Worm (Caenorhabditis elegans) whole organism, L2 larva: ENCODE results near the gene T01B10.5.

Source experiments
- ama-1 ChIP-seq: fragments of 150-350 bp; optimal IDR thresholded peaks from 2 replicates; lab custom pipeline; 2018; ENCODE audit warnings: inconsistent platforms
- lin-13 ChIP-seq: fragments of 150-350 bp; optimal IDR thresholded peaks from 2 replicates; lab custom pipeline; 2014; ENCODE audit warnings: missing biosample characterization, missing genetic modification reagents, missing genetic modification characterization
- mab-5 ChIP-seq: fragments of 150-350 bp; optimal IDR thresholded peaks from 2 replicates; lab custom pipeline; 2014; ENCODE audit warnings: missing biosample characterization, missing genetic modification characterization
- mbf-1 ChIP-seq: sonication (generic microtip); optimal IDR thresholded peaks from 2 replicates; lab custom pipeline; 2017; ENCODE audit warnings: missing biosample characterization, missing genetic modification characterization
- nhr-25 ChIP-seq: fragments of 150-350 bp; sonication (generic microtip); optimal IDR thresholded peaks from 3 replicates; lab custom pipeline; 2014; ENCODE audit warnings: missing biosample characterization, missing genetic modification characterization
- snpc-4 ChIP-seq: fragments of 150-350 bp; optimal IDR thresholded peaks from 2 replicates; lab custom pipeline; 2014; ENCODE audit warnings: missing biosample characterization, missing genetic modification characterization
- unc-39 ChIP-seq: fragments of 150-350 bp; optimal IDR thresholded peaks from 2 replicates; lab custom pipeline; 2014; ENCODE audit warnings: missing biosample characterization, missing genetic modification characterization

DNA sequence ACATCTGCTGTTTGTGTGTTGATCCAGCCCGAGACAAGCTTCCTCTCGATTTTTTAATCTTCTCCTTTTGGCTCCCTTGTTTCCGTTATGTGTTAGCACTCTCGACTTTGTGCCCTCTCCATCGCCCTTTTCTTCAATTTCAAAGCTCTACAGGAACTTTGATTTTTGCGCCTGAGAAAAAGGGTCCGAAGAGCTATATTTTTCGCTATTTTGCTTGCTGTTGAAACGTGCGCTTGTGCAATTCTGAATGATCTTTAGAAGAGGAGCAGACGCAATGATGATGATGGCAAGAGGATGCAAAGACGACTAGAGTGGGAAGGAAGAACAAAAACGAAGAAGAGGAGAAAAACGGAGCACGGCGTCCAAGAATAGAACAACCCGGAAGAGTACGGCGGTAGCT is 13.4 kb upstream of the T01B10.5 start:
- TF ChIP-seq unc-39 (tag; lab: Kevin White, UChicago) (no peak), lin-13 (GFP tag; lab: Kevin White, UChicago) (no peak), ama-1 (lab: Kevin White, UChicago) (no peak), mab-5 (no peak), mbf-1 (no peak), snpc-4 (tag; lab: Kevin White, UChicago) (no peak), nhr-25 (tag; lab: Kevin White, UChicago) (no peak)
